Worm (Caenorhabditis elegans) whole organism, L3 larva: ENCODE data around the gene agt-1.

Experiments
- pha-4 ChIP-seq: fragments of 150-350 bp; optimal IDR thresholded peaks from 2 replicates; lab custom pipeline; 2014; ENCODE audit warnings: missing biosample characterization, missing genetic modification reagents, missing genetic modification characterization
- tbx-2 ChIP-seq: sonication (generic microtip); optimal IDR thresholded peaks from 2 replicates; lab custom pipeline; 2016; ENCODE audit warnings: mild to moderate bottlenecking, missing genetic modification characterization, missing compliant biosample characterization

DNA sequence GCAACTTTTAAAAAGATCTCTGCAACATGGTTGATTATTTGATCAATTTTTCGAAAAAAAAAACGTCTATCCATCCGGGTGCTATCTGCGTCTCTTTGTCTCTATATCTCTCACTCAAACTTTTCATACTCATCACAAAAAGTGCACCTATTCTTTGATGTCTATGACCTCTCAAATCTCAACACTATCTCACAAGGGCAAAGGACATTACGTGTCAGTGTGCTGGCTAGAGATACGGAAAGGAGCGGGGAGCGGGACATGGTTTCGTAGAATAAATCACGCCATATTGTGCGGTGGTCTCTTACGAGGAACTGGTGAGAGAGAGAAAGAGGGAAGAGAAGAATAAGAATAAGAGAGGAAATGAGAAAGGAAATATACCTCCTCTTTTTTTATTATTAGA is 46.8 kb downstream of the agt-1 start:
- TF ChIP-seq pha-4 (tag; lab: Kevin White, UChicago) = peak; percentile 69
- peak; percentile 38 for TF ChIP-seq tbx-2 (tag; lab: Kevin White, UChicago)
